Fruit fly (Drosophila melanogaster) whole organism, embryonic: ENCODE measurements around the gene Eh.
A peak's percentile ranks its signal among the peaks of the same experiment; 100 is the strongest.

Source experiments
- ATbp ChIP-seq: fragments of 200-800 bp; sonication (Bioruptor generic); optimal IDR thresholded peaks from 2 replicates; lab custom pipeline; 2017; ENCODE audit warnings: missing biosample characterization, mild to moderate bottlenecking, missing genetic modification characterization, missing genetic modification reagents
- B-H1 ChIP-seq: fragments of 200-800 bp; sonication (Bioruptor generic); IDR thresholded peaks from 3 replicates; pipeline ENCODE4 v1.3.6; 2022; ENCODE audit warnings: missing biosample characterization, missing genetic modification characterization
- B-H2 ChIP-seq: fragments of 200-800 bp; sonication (Bioruptor generic); optimal IDR thresholded peaks from 2 replicates; lab custom pipeline; 2018; ENCODE audit warnings: missing biosample characterization, mild to moderate bottlenecking, missing genetic modification characterization
- CG10431 ChIP-seq: fragments of 200-800 bp; sonication (Bioruptor generic); optimal IDR thresholded peaks from 3 replicates; lab custom pipeline; 2018; ENCODE audit warnings: missing biosample characterization, mild to moderate bottlenecking, missing genetic modification characterization
- CG11247 ChIP-seq: fragments of 200-800 bp; sonication (Bioruptor generic); IDR thresholded peaks from 2 replicates; pipeline ENCODE4 v1.3.6; 2022; ENCODE audit warnings: missing biosample characterization, missing genetic modification characterization
- CG12659 ChIP-seq: fragments of 200-800 bp; sonication (Bioruptor generic); optimal IDR thresholded peaks from 3 replicates; lab custom pipeline; 2017; ENCODE audit warnings: mild to moderate bottlenecking, missing biosample characterization, missing genetic modification reagents, missing genetic modification characterization
- CG13296 ChIP-seq: fragments of 200-800 bp; sonication (Bioruptor generic); optimal IDR thresholded peaks from 3 replicates; lab custom pipeline; 2018; ENCODE audit warnings: missing biosample characterization, mild to moderate bottlenecking, missing genetic modification characterization
- CG13775 ChIP-seq: fragments of 200-800 bp; sonication (Bioruptor generic); optimal IDR thresholded peaks from 3 replicates; lab custom pipeline; 2017; ENCODE audit warnings: missing biosample characterization, mild to moderate bottlenecking, missing genetic modification characterization
- CG15601 ChIP-seq: fragments of 200-800 bp; sonication (Bioruptor generic); optimal IDR thresholded peaks from 3 replicates; lab custom pipeline; 2019; ENCODE audit warnings: missing biosample characterization, mild to moderate bottlenecking, missing genetic modification characterization, moderate library complexity
- CG17361 ChIP-seq: fragments of 200-800 bp; sonication (Bioruptor generic); IDR thresholded peaks from 3 replicates; pipeline ENCODE4 v1.3.6; 2022; ENCODE audit warnings: missing biosample characterization, missing genetic modification characterization
- CG18011 ChIP-seq: fragments of 200-800 bp; sonication (Bioruptor generic); optimal IDR thresholded peaks from 2 replicates; lab custom pipeline; 2017; ENCODE audit warnings: missing biosample characterization, missing genetic modification characterization, mild to moderate bottlenecking, moderate library complexity, missing genotype
- CG2199 ChIP-seq: fragments of 200-800 bp; sonication (Bioruptor generic); IDR thresholded peaks from 3 replicates; pipeline ENCODE4 v1.3.6; 2022; ENCODE audit warnings: missing biosample characterization, missing genetic modification characterization
- CG3065 ChIP-seq: fragments of 200-800 bp; sonication (Bioruptor generic); optimal IDR thresholded peaks from 2 replicates; lab custom pipeline; 2016; ENCODE audit warnings: missing biosample characterization, missing genetic modification characterization
- CG34376 ChIP-seq: fragments of 200-800 bp; sonication (Bioruptor generic); optimal IDR thresholded peaks from 2 replicates; lab custom pipeline; 2018; ENCODE audit warnings: missing biosample characterization, mild to moderate bottlenecking, missing genetic modification characterization
- CG4360 ChIP-seq: fragments of 200-800 bp; sonication (Bioruptor generic); IDR thresholded peaks from 2 replicates; pipeline ENCODE4 v1.3.6; 2022; ENCODE audit warnings: missing biosample characterization, missing genetic modification characterization
- CG6765 ChIP-seq: fragments of 200-800 bp; sonication (Bioruptor generic); optimal IDR thresholded peaks from 3 replicates; lab custom pipeline; 2017; ENCODE audit warnings: missing biosample characterization, mild to moderate bottlenecking, missing genetic modification characterization
- CG7372 ChIP-seq: fragments of 200-800 bp; sonication (Bioruptor generic); IDR thresholded peaks from 2 replicates; pipeline ENCODE4 v1.3.6; 2022; ENCODE audit warnings: missing biosample characterization, missing genetic modification characterization
- CG7839 ChIP-seq: fragments of 200-800 bp; sonication (Bioruptor generic); optimal IDR thresholded peaks from 3 replicates; lab custom pipeline; 2018; ENCODE audit warnings: missing biosample characterization, mild to moderate bottlenecking, missing genetic modification characterization, moderate library complexity
- CG9437 ChIP-seq: fragments of 200-800 bp; sonication (Bioruptor generic); optimal IDR thresholded peaks from 2 replicates; lab custom pipeline; 2018; ENCODE audit warnings: missing biosample characterization, mild to moderate bottlenecking, missing genetic modification characterization
- CkIIα-i1 ChIP-seq: fragments of 200-800 bp; sonication (Bioruptor generic); IDR thresholded peaks from 2 replicates; pipeline ENCODE4 v1.3.6; 2022; ENCODE audit warnings: missing biosample characterization, missing genetic modification characterization
- D19A ChIP-seq: fragments of 200-800 bp; optimal IDR thresholded peaks from 3 replicates; lab custom pipeline; 2019; ENCODE audit warnings: missing biosample characterization, mild to moderate bottlenecking, missing genetic modification characterization, moderate library complexity
- Dek ChIP-seq: fragments of 200-800 bp; sonication (Bioruptor generic); optimal IDR thresholded peaks from 3 replicates; lab custom pipeline; 2019; ENCODE audit warnings: missing biosample characterization, mild to moderate bottlenecking, missing genetic modification characterization, moderate library complexity
- Doc3 ChIP-seq: fragments of 200-800 bp; sonication (Bioruptor generic); IDR thresholded peaks from 3 replicates; pipeline ENCODE4 v1.3.6; 2022; ENCODE audit warnings: missing biosample characterization, missing genetic modification characterization; ENCODE audit not compliant: partially characterized antibody
- Max ChIP-seq: fragments of 200-800 bp; sonication (Bioruptor generic); optimal IDR thresholded peaks from 2 replicates; lab custom pipeline; 2016; ENCODE audit warnings: missing biosample characterization, mild to moderate bottlenecking, missing genetic modification characterization
- Meics ChIP-seq: fragments of 200-800 bp; sonication (Bioruptor generic); optimal IDR thresholded peaks from 2 replicates; lab custom pipeline; 2017; ENCODE audit warnings: missing biosample characterization, mild to moderate bottlenecking, missing genetic modification characterization
- NC2α ChIP-seq: fragments of 200-800 bp; sonication (Bioruptor generic); optimal IDR thresholded peaks from 2 replicates; lab custom pipeline; 2016; ENCODE audit warnings: missing biosample characterization, missing genetic modification characterization
- Oaz ChIP-seq: fragments of 200-800 bp; sonication (Bioruptor generic); IDR thresholded peaks from 2 replicates; pipeline ENCODE4 v1.3.6; 2022; ENCODE audit warnings: missing biosample characterization, missing genetic modification characterization
- Six4 ChIP-seq: fragments of 200-800 bp; sonication (Bioruptor generic); optimal IDR thresholded peaks from 2 replicates; lab custom pipeline; 2016; ENCODE audit warnings: missing biosample characterization, missing genetic modification characterization
- Xbp1 ChIP-seq: fragments of 200-800 bp; sonication (Bioruptor generic); optimal IDR thresholded peaks from 3 replicates; lab custom pipeline; 2016; ENCODE audit warnings: missing biosample characterization, mild to moderate bottlenecking, missing genetic modification characterization
- az2 ChIP-seq: fragments of 200-800 bp; sonication (Bioruptor generic); optimal IDR thresholded peaks from 3 replicates; lab custom pipeline; 2016; ENCODE audit warnings: missing biosample characterization, missing genetic modification characterization
- bigmax ChIP-seq: fragments of 200-800 bp; sonication (Bioruptor generic); optimal IDR thresholded peaks from 2 replicates; lab custom pipeline; 2018; ENCODE audit warnings: missing biosample characterization, mild to moderate bottlenecking, missing genetic modification characterization
- br ChIP-seq: fragments of >200 bp; optimal IDR thresholded peaks from 2 replicates; lab custom pipeline; 2017
- btn ChIP-seq: fragments of 200-800 bp; sonication (Bioruptor generic); optimal IDR thresholded peaks from 2 replicates; lab custom pipeline; 2016; ENCODE audit warnings: missing biosample characterization, missing genetic modification characterization
- chinmo ChIP-seq: fragments of 200-800 bp; sonication (Bioruptor generic); IDR thresholded peaks from 4 replicates; pipeline ENCODE4 v1.3.6; 2022; ENCODE audit warnings: missing biosample characterization, missing genetic modification characterization; ENCODE audit not compliant: partially characterized antibody
- da ChIP-seq: fragments of 200-800 bp; sonication (Bioruptor generic); optimal IDR thresholded peaks from 2 replicates; lab custom pipeline; 2016; ENCODE audit warnings: missing biosample characterization, missing genetic modification characterization
- gce ChIP-seq: fragments of 200-800 bp; sonication (Bioruptor generic); IDR thresholded peaks from 3 replicates; pipeline ENCODE4 v1.3.6; 2022; ENCODE audit warnings: missing biosample characterization, missing genetic modification characterization
- gem ChIP-seq: fragments of 200-800 bp; sonication (Bioruptor generic); optimal IDR thresholded peaks from 2 replicates; lab custom pipeline; 2019; ENCODE audit warnings: missing biosample characterization, mild to moderate bottlenecking, missing genetic modification characterization, moderate library complexity
- gro ChIP-seq: fragments of 200-800 bp; sonication (Bioruptor generic); optimal IDR thresholded peaks from 2 replicates; lab custom pipeline; 2016; ENCODE audit warnings: missing biosample characterization, missing genetic modification characterization
- gsb-n ChIP-seq: fragments of 200-800 bp; sonication (Bioruptor generic); optimal IDR thresholded peaks from 3 replicates; lab custom pipeline; 2018; ENCODE audit warnings: missing biosample characterization, mild to moderate bottlenecking, missing genetic modification characterization
- kay ChIP-seq: fragments of 200-800 bp; sonication (Bioruptor generic); optimal IDR thresholded peaks from 2 replicates; lab custom pipeline; 2016; ENCODE audit warnings: missing biosample characterization, missing genetic modification characterization
- lbe ChIP-seq: fragments of 200-800 bp; sonication (Bioruptor generic); optimal IDR thresholded peaks from 2 replicates; lab custom pipeline; 2016; ENCODE audit warnings: missing biosample characterization, mild to moderate bottlenecking, missing genetic modification characterization
- lmd ChIP-seq: fragments of 200-800 bp; sonication (Bioruptor generic); IDR thresholded peaks from 2 replicates; pipeline ENCODE4 v1.3.6; 2022; ENCODE audit warnings: missing biosample characterization, missing genetic modification characterization
- lola ChIP-seq, 3 experiments: fragments of >200 bp in 2 of 3; fragments of 200-800 bp in 1 of 3; sonication (Bioruptor generic) in 1 of 3; optimal IDR thresholded peaks; 2 replicates each; lab custom pipeline; 2017 to 2019; ENCODE audit warnings: missing biosample characterization in 3 of 3, missing genetic modification characterization in 3 of 3, mild to moderate bottlenecking in 1 of 3, moderate library complexity in 1 of 3
- nmo ChIP-seq: fragments of 200-800 bp; sonication (Bioruptor generic); optimal IDR thresholded peaks from 2 replicates; lab custom pipeline; 2018; ENCODE audit warnings: missing biosample characterization, mild to moderate bottlenecking, missing genetic modification characterization, moderate library complexity
- onecut ChIP-seq: fragments of 200-800 bp; sonication (Bioruptor generic); IDR thresholded peaks from 2 replicates; pipeline ENCODE4 v1.3.6; 2022; ENCODE audit warnings: missing biosample characterization, missing genetic modification characterization
- salm ChIP-seq: fragments of 200-800 bp; sonication (Bioruptor generic); optimal IDR thresholded peaks from 2 replicates; lab custom pipeline; 2018; ENCODE audit warnings: missing biosample characterization, mild to moderate bottlenecking, missing genetic modification characterization
- seq ChIP-seq: fragments of 200-800 bp; sonication (Bioruptor generic); IDR thresholded peaks from 2 replicates; pipeline ENCODE4 v1.3.6; 2022; ENCODE audit warnings: missing biosample characterization, missing genetic modification characterization
- sisA ChIP-seq: fragments of 200-800 bp; sonication (Bioruptor generic); IDR thresholded peaks from 2 replicates; pipeline ENCODE4 v1.3.6; 2022; ENCODE audit warnings: missing biosample characterization, missing genetic modification characterization
- tgo ChIP-seq: fragments of 200-800 bp; sonication (Bioruptor generic); IDR thresholded peaks from 3 replicates; pipeline ENCODE4 v1.3.6; 2022; ENCODE audit warnings: missing biosample characterization, missing genetic modification characterization
- tx ChIP-seq: fragments of 200-800 bp; sonication (Bioruptor generic); optimal IDR thresholded peaks from 2 replicates; lab custom pipeline; 2016; ENCODE audit warnings: missing biosample characterization, missing genetic modification characterization
- z ChIP-seq: fragments of 200-800 bp; sonication (Bioruptor generic); IDR thresholded peaks from 3 replicates; pipeline ENCODE4 v1.3.6; 2022; ENCODE audit warnings: missing biosample characterization, missing genetic modification characterization

The Eh gene

DNA sequence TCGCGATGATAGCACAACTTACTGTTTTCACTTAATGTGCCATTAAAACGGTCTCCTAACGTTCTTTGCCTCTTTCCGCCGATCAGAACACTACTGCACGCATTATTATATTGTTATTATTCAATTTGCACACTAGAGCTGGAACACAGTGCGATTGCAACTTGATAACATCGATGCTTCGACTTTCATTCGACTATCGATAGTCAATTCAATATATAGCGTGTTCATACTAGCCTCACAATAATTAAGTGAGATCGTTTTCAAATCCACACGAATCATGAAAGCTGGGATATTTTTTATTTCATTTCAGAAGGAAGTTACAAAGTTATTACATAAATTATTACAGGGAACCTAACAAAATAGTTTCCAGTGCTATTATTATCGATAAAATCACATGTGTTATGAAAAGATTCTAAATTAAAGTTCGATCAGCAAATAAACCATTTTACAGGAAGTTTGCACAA, 47.3 kb downstream of the Eh start (continued):
- TF ChIP-seq lmd (GFP tag; lab: Robert Waterston, UW): peak; percentile 27; the same call in 1 of the 2 replicates
- TF ChIP-seq CG13775 (GFP tag; lab: Kevin White, UChicago): peak; percentile 67
- no peak for TF ChIP-seq Six4 (GFP tag; lab: Kevin White, UChicago)
- TF ChIP-seq gem (tag; lab: Kevin White, UChicago): peak; percentile 80
- TF ChIP-seq CG17361 (GFP tag; lab: Robert Waterston, UW): 0 out of 3 replicates have a peak, but pooled peaks have one; percentile 16
- no peak for TF ChIP-seq CG7372
- TF ChIP-seq Doc3 (GFP tag; lab: Robert Waterston, UW): peak; percentile 51; the same call in 2 of the 3 replicates
- TF ChIP-seq Meics (GFP tag; lab: Kevin White, UChicago): peak; percentile 33
- TF ChIP-seq Xbp1 (GFP tag; lab: Kevin White, UChicago): peak; percentile 72
- TF ChIP-seq D19A: peak; percentile 2
- no peak for TF ChIP-seq CG3065 (GFP tag; lab: Kevin White, UChicago)
- peak; percentile 36; the same call in 1 of the 2 replicates for TF ChIP-seq CG11247
- no peak for TF ChIP-seq Oaz (GFP tag; lab: Robert Waterston, UW)
- no peak for TF ChIP-seq sisA (GFP tag; lab: Robert Waterston, UW)
- no peak for TF ChIP-seq da
- peak; percentile 40 for TF ChIP-seq B-H2 (GFP tag; lab: Kevin White, UChicago)
- peak; percentile 52 for TF ChIP-seq gsb-n
- TF ChIP-seq B-H1 (GFP tag; lab: Robert Waterston, UW): peak; percentile 44
- peak; percentile 30 for TF ChIP-seq kay (GFP tag; lab: Kevin White, UChicago)
- TF ChIP-seq Max: no peak
- peak; percentile 72 for TF ChIP-seq CG12659 (GFP tag; lab: Kevin White, UChicago)
- TF ChIP-seq CG15601: peak; percentile 36
- TF ChIP-seq CG7839 (tag; lab: Kevin White, UChicago): peak; percentile 62
- peak; percentile 54 for TF ChIP-seq nmo
- TF ChIP-seq seq (GFP tag; lab: Robert Waterston, UW): no peak
- TF ChIP-seq az2: peak; percentile 50
- no peak for TF ChIP-seq z (GFP tag; lab: Robert Waterston, UW)
- TF ChIP-seq br (lab: Kevin White, UChicago): no peak
- TF ChIP-seq btn (GFP tag; lab: Kevin White, UChicago): no peak
- TF ChIP-seq tgo (GFP tag; lab: Robert Waterston, UW): peak; percentile 40; the same call in 1 of the 3 replicates
- peak; percentile 51 for TF ChIP-seq gro
- no peak for TF ChIP-seq NC2α (GFP tag; lab: Kevin White, UChicago)
- no peak for TF ChIP-seq bigmax (GFP tag; lab: Kevin White, UChicago)
- peak; percentile 44 for TF ChIP-seq tx
- TF ChIP-seq gce: no peak
- no peak for TF ChIP-seq CG34376 (GFP tag; lab: Kevin White, UChicago)
- peak; percentile 3 for TF ChIP-seq lbe (GFP tag; lab: Kevin White, UChicago)
- peak; percentile 75 for TF ChIP-seq Dek (tag; lab: Kevin White, UChicago)
- no peak for TF ChIP-seq CG4360 (GFP tag; lab: Robert Waterston, UW)
- peak in 1 of 3 experiments; percentile 88 for TF ChIP-seq lola (GFP tag; optimal IDR thresholded peaks at IDR 0.05; lab: Kevin White, UChicago)
- no peak for TF ChIP-seq onecut (GFP tag; lab: Robert Waterston, UW)
- TF ChIP-seq CG9437: peak; percentile 24
- TF ChIP-seq CG6765 (GFP tag; lab: Kevin White, UChicago): no peak
- TF ChIP-seq CG2199 (GFP tag; lab: Robert Waterston, UW): 0 out of 3 replicates have a peak, but pooled peaks have one; percentile 53
- TF ChIP-seq CG10431 (GFP tag; lab: Kevin White, UChicago): no peak
- TF ChIP-seq chinmo: peak; percentile 96
- no peak for TF ChIP-seq CkIIα-i1 (GFP tag; lab: Robert Waterston, UW)
- no peak for TF ChIP-seq ATbp (GFP tag; lab: Kevin White, UChicago)
- TF ChIP-seq CG18011: peak; percentile 52
- TF ChIP-seq CG13296: peak; percentile 14
- no peak for TF ChIP-seq salm (tag; lab: Kevin White, UChicago)
